Worm (Caenorhabditis elegans) whole organism, midembryonic: ENCODE measurements around the gene hlh-12.

ENCODE experiments used
- T22C8.4 ChIP-seq: fragments of 200-800 bp; sonication (Bioruptor generic); IDR thresholded peaks from 2 replicates; pipeline ENCODE4 v1.3.6; 2022; ENCODE audit warnings: missing genetic modification characterization, missing compliant biosample characterization
- cog-1 ChIP-seq: sonication (generic microtip); optimal IDR thresholded peaks from 2 replicates; lab custom pipeline; 2016; ENCODE audit warnings: missing genetic modification characterization, missing compliant biosample characterization
- flt-1 ChIP-seq: fragments of 200-800 bp; sonication (Bioruptor generic); IDR thresholded peaks from 2 replicates; pipeline ENCODE4 v1.3.6; 2022; ENCODE audit warnings: missing genetic modification characterization, missing compliant biosample characterization
- klf-2 ChIP-seq: fragments of 200-800 bp; sonication (Bioruptor generic); conservative IDR thresholded peaks from 2 replicates; pipeline ENCODE4 v1.3.6; 2022; ENCODE audit warnings: missing genetic modification reagents, missing genetic modification characterization, missing compliant biosample characterization
- med-1 ChIP-seq: sonication (generic microtip); optimal IDR thresholded peaks from 2 replicates; lab custom pipeline; 2017; ENCODE audit warnings: missing genetic modification characterization, mild to moderate bottlenecking, missing compliant biosample characterization, antibody characterized with exemption, missing genetic modification reagents; ENCODE audit not compliant: insufficient read depth
- tab-1 ChIP-seq: fragments of 200-800 bp; sonication (Bioruptor generic); IDR thresholded peaks from 2 replicates; pipeline ENCODE4 v1.3.6; 2022; ENCODE audit warnings: missing genetic modification characterization, missing compliant biosample characterization

- no peak for TF ChIP-seq flt-1 (GFP tag; lab: Robert Waterston, UW)
- TF ChIP-seq cog-1 (tag; lab: Kevin White, UChicago) = no peak
- no peak for TF ChIP-seq tab-1
- TF ChIP-seq T22C8.4 = no peak
- TF ChIP-seq med-1 (GFP tag; lab: Kevin White, UChicago) = no peak
- TF ChIP-seq klf-2 (GFP tag; lab: Robert Waterston, UW) = no peak
These were observed 6.8 kb downstream of the hlh-12 start, which contains the start of gene oat-1 for ce11 chrIV:8472493-8472892.
